Worm (Caenorhabditis elegans) whole organism, L1 larva: Measurements from ENCODE around the gene F11C1.9.

Source experiments
- Y116A8C.19 ChIP-seq: sonication (generic microtip); optimal IDR thresholded peaks from 2 replicates; lab custom pipeline; 2016; ENCODE audit warnings: missing compliant biosample characterization, missing genetic modification characterization, borderline replicate concordance
- blmp-1 ChIP-seq: fragments of 150-350 bp; optimal IDR thresholded peaks from 2 replicates; lab custom pipeline; 2014; ENCODE audit warnings: missing biosample characterization, missing genetic modification characterization
- ets-5 ChIP-seq: fragments of 200-800 bp; sonication (Bioruptor generic); IDR thresholded peaks from 2 replicates; pipeline ENCODE4 v1.3.6; 2022; ENCODE audit warnings: missing genetic modification characterization, missing compliant biosample characterization
- fkh-10 ChIP-seq: sonication (generic microtip); optimal IDR thresholded peaks from 2 replicates; lab custom pipeline; 2017; ENCODE audit warnings: missing biosample characterization, missing genetic modification reagents, missing genetic modification characterization
- fkh-8 ChIP-seq: sonication (generic microtip); optimal IDR thresholded peaks from 2 replicates; lab custom pipeline; 2016; ENCODE audit warnings: mild to moderate bottlenecking, missing genetic modification characterization, missing compliant biosample characterization
- sptf-1 ChIP-seq: fragments of 150-350 bp; optimal IDR thresholded peaks from 2 replicates; lab custom pipeline; 2014; ENCODE audit warnings: missing biosample characterization, missing genetic modification characterization
- zag-1 ChIP-seq: fragments of 150-350 bp; optimal IDR thresholded peaks from 2 replicates; lab custom pipeline; 2014; ENCODE audit warnings: missing biosample characterization, missing genetic modification characterization
- ztf-11 ChIP-seq, 2 experiments: sonication (generic microtip); optimal IDR thresholded peaks; 2 replicates each; lab custom pipeline; 2016 to 2017; ENCODE audit warnings: missing genetic modification characterization in 2 of 2, missing biosample characterization in 1 of 2, missing compliant biosample characterization in 1 of 2

DNA sequence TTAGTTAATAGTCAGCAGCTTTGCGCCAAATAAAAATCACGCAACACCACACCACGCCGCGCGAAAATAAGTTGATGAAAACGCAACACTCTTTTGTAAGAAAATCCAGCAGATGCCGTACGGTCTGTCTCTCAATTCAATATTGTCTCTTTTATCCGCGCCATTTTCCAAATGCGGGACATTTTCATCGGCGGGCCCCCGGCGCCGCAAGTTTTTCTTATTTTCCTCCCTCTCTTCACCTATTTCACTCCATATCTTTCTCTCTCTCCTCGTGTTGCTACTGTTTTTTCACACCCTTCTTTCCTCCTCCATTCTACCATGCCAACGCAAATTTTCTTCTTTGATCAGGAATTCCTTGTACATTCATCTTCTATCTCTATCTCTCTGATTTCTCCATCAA lies 29.0 kb upstream of the F11C1.9 start:
- TF ChIP-seq ztf-11 (tag; optimal IDR thresholded peaks at IDR 0.05; lab: Kevin White, UChicago) (no peak), Y116A8C.19 (tag; lab: Kevin White, UChicago) (no peak), sptf-1 (tag; lab: Kevin White, UChicago) (no peak), ets-5 (GFP tag; lab: Robert Waterston, UW) (no peak), zag-1 (no peak), blmp-1 (tag; lab: Kevin White, UChicago) (peak; percentile 71), fkh-10 (no peak), fkh-8 (no peak)
